Fruit fly (Drosophila melanogaster) whole organism, embryonic: Measurements from ENCODE around the gene CG18281.

ENCODE experiments used
- Ada2b ChIP-seq: fragments of 200-800 bp; sonication (Bioruptor generic); IDR thresholded peaks from 2 replicates; pipeline ENCODE4 v1.3.6; 2022; ENCODE audit warnings: missing biosample characterization, missing genetic modification characterization
- Aef1 ChIP-seq: fragments of 200-800 bp; sonication (Bioruptor generic); IDR thresholded peaks from 3 replicates; pipeline ENCODE4 v1.3.6; 2022; ENCODE audit warnings: missing biosample characterization, missing genetic modification characterization
- BEAF-32 ChIP-seq: fragments of 200-800 bp; sonication (Bioruptor generic); optimal IDR thresholded peaks from 3 replicates; lab custom pipeline; 2017; ENCODE audit warnings: missing biosample characterization, missing genetic modification characterization, mild to moderate bottlenecking, moderate library complexity, missing genetic modification reagents
- BtbVII ChIP-seq: fragments of 200-800 bp; sonication (Bioruptor generic); optimal IDR thresholded peaks from 3 replicates; lab custom pipeline; 2017; ENCODE audit warnings: missing biosample characterization, mild to moderate bottlenecking, missing genetic modification characterization
- CG12659 ChIP-seq: fragments of 200-800 bp; sonication (Bioruptor generic); optimal IDR thresholded peaks from 3 replicates; lab custom pipeline; 2017; ENCODE audit warnings: mild to moderate bottlenecking, missing biosample characterization, missing genetic modification reagents, missing genetic modification characterization
- CG15479 ChIP-seq: fragments of 200-800 bp; sonication (Bioruptor generic); optimal IDR thresholded peaks from 3 replicates; lab custom pipeline; 2019; ENCODE audit warnings: missing biosample characterization, mild to moderate bottlenecking, missing genetic modification characterization, moderate library complexity
- CG1603 ChIP-seq: fragments of 200-800 bp; sonication (Bioruptor generic); optimal IDR thresholded peaks from 2 replicates; lab custom pipeline; 2019; ENCODE audit warnings: missing biosample characterization, mild to moderate bottlenecking, missing genetic modification characterization, moderate library complexity
- CG16863 ChIP-seq: fragments of 200-800 bp; sonication (Bioruptor generic); optimal IDR thresholded peaks from 3 replicates; lab custom pipeline; 2016; ENCODE audit warnings: missing biosample characterization, missing genetic modification characterization
- CG17829 ChIP-seq: fragments of 200-800 bp; optimal IDR thresholded peaks from 2 replicates; lab custom pipeline; 2019; ENCODE audit warnings: missing biosample characterization, mild to moderate bottlenecking, missing genetic modification characterization, moderate library complexity
- CG1792 ChIP-seq: fragments of 200-800 bp; sonication (Bioruptor generic); optimal IDR thresholded peaks from 2 replicates; lab custom pipeline; 2016; ENCODE audit warnings: missing biosample characterization, missing genetic modification characterization
- CG42726 ChIP-seq: fragments of 200-800 bp; sonication (Bioruptor generic); IDR thresholded peaks from 2 replicates; pipeline ENCODE4 v1.3.6; 2022; ENCODE audit warnings: missing biosample characterization, missing genetic modification characterization; ENCODE audit not compliant: partially characterized antibody
- CG4282 ChIP-seq: fragments of 200-800 bp; sonication (Bioruptor generic); optimal IDR thresholded peaks from 2 replicates; lab custom pipeline; 2016; ENCODE audit warnings: missing biosample characterization, missing genetic modification characterization
- CG4707 ChIP-seq: fragments of 200-800 bp; sonication (Bioruptor generic); optimal IDR thresholded peaks from 2 replicates; lab custom pipeline; 2018; ENCODE audit warnings: missing biosample characterization, mild to moderate bottlenecking, missing genetic modification characterization, moderate library complexity
- CG5953 ChIP-seq: fragments of 200-800 bp; sonication (Bioruptor generic); IDR thresholded peaks from 2 replicates; pipeline ENCODE4 v1.3.6; 2022; ENCODE audit warnings: missing biosample characterization, missing genetic modification characterization
- CG8290 ChIP-seq, 3 experiments: fragments of 200-800 bp; sonication (Bioruptor generic); optimal IDR thresholded peaks; 2 replicates each; lab custom pipeline; 2016 to 2019; ENCODE audit warnings: missing biosample characterization in 3 of 3, missing genetic modification characterization in 3 of 3, mild to moderate bottlenecking in 2 of 3, moderate library complexity in 1 of 3
- CG8359 ChIP-seq: fragments of 200-800 bp; sonication (Bioruptor generic); optimal IDR thresholded peaks from 2 replicates; lab custom pipeline; 2017; ENCODE audit warnings: missing biosample characterization, mild to moderate bottlenecking, missing genetic modification characterization, borderline replicate concordance
- CG8924 ChIP-seq: fragments of 200-800 bp; optimal IDR thresholded peaks from 3 replicates; lab custom pipeline; 2019; ENCODE audit warnings: missing biosample characterization, mild to moderate bottlenecking, missing genetic modification characterization, moderate library complexity
- D ChIP-seq, 2 experiments: fragments of 200-800 bp in 1 of 2; fragments of >200 bp in 1 of 2; sonication (Bioruptor generic) in 1 of 2; optimal IDR thresholded peaks; 2 replicates in 1 of 2; 3 replicates in 1 of 2; lab custom pipeline; 2017; ENCODE audit warnings: mild to moderate bottlenecking in 1 of 2, missing biosample characterization in 1 of 2, missing genetic modification characterization in 1 of 2, missing genetic modification reagents in 1 of 2
- Fer1 ChIP-seq: fragments of 200-800 bp; sonication (Bioruptor generic); optimal IDR thresholded peaks from 2 replicates; lab custom pipeline; 2017; ENCODE audit warnings: missing biosample characterization, mild to moderate bottlenecking, missing genetic modification characterization
- Gsc ChIP-seq: fragments of 200-800 bp; sonication (Bioruptor generic); IDR thresholded peaks from 2 replicates; pipeline ENCODE4 v1.3.6; 2022; ENCODE audit warnings: missing biosample characterization, missing genetic modification characterization
- H2.0 ChIP-seq: fragments of 200-800 bp; sonication (Bioruptor generic); IDR thresholded peaks from 2 replicates; pipeline ENCODE4 v1.3.6; 2022; ENCODE audit warnings: missing biosample characterization, missing genetic modification characterization
- HLH3B ChIP-seq: fragments of 200-800 bp; sonication (Bioruptor generic); IDR thresholded peaks from 2 replicates; pipeline ENCODE4 v1.3.6; 2022; ENCODE audit warnings: missing biosample characterization, missing genetic modification characterization
- HLHmδ ChIP-seq: fragments of 200-800 bp; sonication (Bioruptor generic); optimal IDR thresholded peaks from 2 replicates; lab custom pipeline; 2018; ENCODE audit warnings: missing biosample characterization, mild to moderate bottlenecking, missing genetic modification characterization, moderate library complexity
- Hmr ChIP-seq: fragments of 200-800 bp; sonication (Bioruptor generic); optimal IDR thresholded peaks from 3 replicates; lab custom pipeline; 2017; ENCODE audit warnings: mild to moderate bottlenecking, missing biosample characterization, missing genetic modification reagents, missing genetic modification characterization
- Neu2 ChIP-seq: fragments of 200-800 bp; sonication (Bioruptor generic); optimal IDR thresholded peaks from 3 replicates; lab custom pipeline; 2016; ENCODE audit warnings: missing biosample characterization, missing genetic modification characterization, borderline replicate concordance
- Side ChIP-seq: fragments of 200-800 bp; sonication (Bioruptor generic); optimal IDR thresholded peaks from 2 replicates; lab custom pipeline; 2016; ENCODE audit warnings: missing biosample characterization, missing genetic modification characterization
- crc ChIP-seq: fragments of 200-800 bp; sonication (Bioruptor generic); optimal IDR thresholded peaks from 2 replicates; lab custom pipeline; 2016; ENCODE audit warnings: missing biosample characterization, missing genetic modification characterization
- crp ChIP-seq, 2 experiments: fragments of 200-800 bp; sonication (Bioruptor generic); optimal IDR thresholded peaks; 2 replicates in 1 of 2; 3 replicates in 1 of 2; lab custom pipeline; 2017; ENCODE audit warnings: missing biosample characterization in 2 of 2, missing genetic modification characterization in 2 of 2, mild to moderate bottlenecking in 1 of 2, moderate library complexity in 1 of 2
- dan ChIP-seq: fragments of 200-800 bp; sonication (Bioruptor generic); IDR thresholded peaks from 2 replicates; pipeline ENCODE4 v1.3.6; 2022; ENCODE audit warnings: missing biosample characterization, missing genetic modification characterization
- danr ChIP-seq: fragments of 200-800 bp; sonication (Bioruptor generic); IDR thresholded peaks from 2 replicates; pipeline ENCODE4 v1.3.6; 2022; ENCODE audit warnings: missing biosample characterization, missing genetic modification characterization
- dmrt99B ChIP-seq: fragments of 200-800 bp; sonication (Bioruptor generic); optimal IDR thresholded peaks from 2 replicates; lab custom pipeline; 2018; ENCODE audit warnings: missing biosample characterization, mild to moderate bottlenecking, missing genetic modification characterization, moderate library complexity
- dysf ChIP-seq: fragments of 200-800 bp; sonication (Bioruptor generic); IDR thresholded peaks from 3 replicates; pipeline ENCODE4 v1.3.6; 2022; ENCODE audit warnings: missing biosample characterization, missing genetic modification characterization
- ems ChIP-seq: fragments of 200-800 bp; sonication (Bioruptor generic); optimal IDR thresholded peaks from 3 replicates; lab custom pipeline; 2016; ENCODE audit warnings: missing biosample characterization, missing genetic modification characterization
- gcm ChIP-seq: fragments of 200-800 bp; sonication (Bioruptor generic); optimal IDR thresholded peaks from 2 replicates; lab custom pipeline; 2019; ENCODE audit warnings: missing biosample characterization, mild to moderate bottlenecking, missing genetic modification characterization, moderate library complexity
- hkb ChIP-seq, 2 experiments: fragments of 200-800 bp in 1 of 2; fragments of >200 bp in 1 of 2; sonication (Bioruptor generic) in 1 of 2; IDR thresholded peaks in 1 of 2; optimal IDR thresholded peaks in 1 of 2; 2 replicates each; pipeline versions ENCODE4 v1.3.6 to Lab custom; 2017 to 2022; ENCODE audit warnings: missing biosample characterization in 1 of 2, missing genetic modification characterization in 1 of 2
- mam ChIP-seq: fragments of 200-800 bp; sonication (Bioruptor generic); optimal IDR thresholded peaks from 3 replicates; lab custom pipeline; 2016; ENCODE audit warnings: missing biosample characterization, missing genetic modification characterization
- odd ChIP-seq: fragments of 200-800 bp; sonication (Bioruptor generic); optimal IDR thresholded peaks from 2 replicates; lab custom pipeline; 2017; ENCODE audit warnings: missing biosample characterization, mild to moderate bottlenecking, missing genetic modification characterization
- org-1 ChIP-seq: fragments of 200-800 bp; sonication (Bioruptor generic); optimal IDR thresholded peaks from 2 replicates; lab custom pipeline; 2017; ENCODE audit warnings: missing biosample characterization, missing genetic modification characterization
- pita ChIP-seq: fragments of 200-800 bp; sonication (Bioruptor generic); optimal IDR thresholded peaks from 2 replicates; lab custom pipeline; 2017; ENCODE audit warnings: missing biosample characterization, mild to moderate bottlenecking, missing genetic modification characterization
- prd ChIP-seq, 3 experiments: fragments of >200 bp in 2 of 3; fragments of 200-800 bp in 1 of 3; sonication (Bioruptor generic) in 1 of 3; optimal IDR thresholded peaks in 2 of 3; IDR thresholded peaks in 1 of 3; 2 replicates in 2 of 3; 3 replicates in 1 of 3; pipeline versions ENCODE4 v1.3.6 to Lab custom; 2017 to 2022; ENCODE audit warnings: missing biosample characterization in 1 of 3, missing genetic modification characterization in 1 of 3
- scrt ChIP-seq: fragments of 200-800 bp; sonication (Bioruptor generic); optimal IDR thresholded peaks from 2 replicates; lab custom pipeline; 2018; ENCODE audit warnings: missing biosample characterization, mild to moderate bottlenecking, missing genetic modification characterization, moderate library complexity
- sens-2 ChIP-seq: fragments of 200-800 bp; sonication (Bioruptor generic); IDR thresholded peaks from 2 replicates; pipeline ENCODE4 v1.3.6; 2022; ENCODE audit warnings: missing biosample characterization, missing genetic modification characterization
- seq ChIP-seq: fragments of 200-800 bp; sonication (Bioruptor generic); IDR thresholded peaks from 2 replicates; pipeline ENCODE4 v1.3.6; 2022; ENCODE audit warnings: missing biosample characterization, missing genetic modification characterization
- slbo ChIP-seq: fragments of 200-800 bp; sonication (Bioruptor generic); IDR thresholded peaks from 2 replicates; pipeline ENCODE4 v1.3.6; 2022; ENCODE audit warnings: missing biosample characterization, missing genetic modification characterization
- stc ChIP-seq: fragments of 200-800 bp; sonication (Bioruptor generic); IDR thresholded peaks from 2 replicates; pipeline ENCODE4 v1.3.6; 2022; ENCODE audit warnings: missing biosample characterization, missing genetic modification characterization
- wdn ChIP-seq: fragments of 200-800 bp; sonication (Bioruptor generic); IDR thresholded peaks from 2 replicates; pipeline ENCODE4 v1.3.6; 2022; ENCODE audit warnings: missing biosample characterization, missing genetic modification characterization

Gene CG18281

DNA sequence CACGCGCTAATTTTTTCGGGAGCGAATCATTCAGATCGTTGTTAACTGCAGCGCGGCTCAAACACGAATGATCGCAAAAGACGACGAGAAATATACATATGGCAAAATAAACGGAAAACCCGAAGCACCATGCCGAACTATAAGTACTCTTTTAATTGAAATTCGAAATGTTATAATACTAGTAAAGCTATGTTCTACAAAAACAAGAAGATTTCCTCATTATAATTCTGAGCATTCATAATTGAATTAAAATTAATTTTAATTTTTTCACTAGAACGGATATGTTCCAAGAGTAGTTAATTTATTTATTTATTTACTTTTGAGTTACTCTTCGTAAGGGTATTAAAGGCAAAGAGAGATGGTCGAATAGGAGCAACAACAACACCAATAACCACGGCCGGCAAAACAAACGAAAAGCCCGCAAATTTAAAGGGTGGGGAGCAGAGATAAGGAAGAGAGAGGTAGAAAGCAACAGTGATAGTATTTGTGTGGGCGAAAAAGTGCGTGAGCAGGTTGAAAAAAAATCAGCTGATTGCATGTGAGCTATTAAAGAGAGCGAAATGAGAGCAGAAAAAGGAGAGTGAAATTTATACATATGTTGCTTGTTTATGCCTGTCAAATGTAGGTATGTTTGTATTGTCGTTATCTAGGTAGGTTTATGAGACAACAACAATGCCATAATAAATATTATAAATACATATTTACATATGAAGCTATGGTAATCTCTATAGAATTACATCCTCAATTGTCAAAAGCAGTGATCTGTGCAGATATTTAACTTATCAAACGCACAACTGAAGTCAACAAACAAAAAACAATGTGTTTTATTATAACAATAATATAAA, 6.0 kb upstream of the CG18281 start (continued):
- TF ChIP-seq CG1603 (tag; lab: Kevin White, UChicago) (peak; percentile 11), mam (GFP tag; lab: Kevin White, UChicago) (peak; percentile 55), CG8924 (tag; lab: Kevin White, UChicago) (peak; percentile 84), pita (GFP tag; lab: Kevin White, UChicago) (no peak), CG12659 (GFP tag; lab: Kevin White, UChicago) (peak; percentile 69), Aef1 (GFP tag; lab: Robert Waterston, UW) (peak; percentile 72), HLH3B (GFP tag; lab: Robert Waterston, UW) (peak; percentile 81), CG1792 (GFP tag; lab: Kevin White, UChicago) (peak; percentile 13), BtbVII (GFP tag; lab: Kevin White, UChicago) (peak; percentile 48), stc (GFP tag; lab: Robert Waterston, UW) (peak; percentile 84), Fer1 (GFP tag; lab: Kevin White, UChicago) (peak; percentile 80), CG16863 (GFP tag; lab: Kevin White, UChicago) (no peak), gcm (peak; percentile 52), ems (GFP tag; lab: Kevin White, UChicago) (peak; percentile 20), CG42726 (GFP tag; lab: Robert Waterston, UW) (no peak), H2.0 (GFP tag; lab: Robert Waterston, UW) (peak; percentile 71), BEAF-32 (GFP tag; lab: Kevin White, UChicago) (no peak), Side (GFP tag; lab: Kevin White, UChicago) (peak; percentile 8), Hmr (peak; percentile 85), CG17829 (tag; lab: Kevin White, UChicago) (peak; percentile 70), crc (GFP tag; lab: Kevin White, UChicago) (no peak), slbo (peak; percentile 83), org-1 (GFP tag; lab: Kevin White, UChicago) (peak; percentile 58), CG15479 (GFP tag; lab: Kevin White, UChicago) (peak; percentile 69), sens-2 (GFP tag; lab: Robert Waterston, UW) (0 out of 2 replicates have a peak, but pooled peaks have one; percentile 20), dysf (GFP tag; lab: Robert Waterston, UW) (peak; percentile 87), prd (optimal IDR thresholded peaks at IDR 0.05; lab: Kevin White, UChicago) (no peak), prd (GFP tag; IDR thresholded peaks at IDR 0.05; lab: Robert Waterston, UW) (peak; percentile 82), hkb (optimal IDR thresholded peaks at IDR 0.05; lab: Kevin White, UChicago) (no peak), hkb (GFP tag; IDR thresholded peaks at IDR 0.05; lab: Robert Waterston, UW) (peak; percentile 76), dan (GFP tag; lab: Robert Waterston, UW) (no peak), Gsc (GFP tag; lab: Robert Waterston, UW) (no peak), CG4707 (no peak), crp (GFP tag; optimal IDR thresholded peaks at IDR 0.05; lab: Kevin White, UChicago) (peak in 1 of 2 experiments; percentile 61), CG8290 (GFP tag; optimal IDR thresholded peaks at IDR 0.05; lab: Kevin White, UChicago) (no peak), CG8290 (tag; optimal IDR thresholded peaks at IDR 0.05; lab: Kevin White, UChicago) (peak in 1 of 2 experiments; percentile 48), CG5953 (peak; percentile 36; the same call in 1 of the 2 replicates), Neu2 (GFP tag; lab: Kevin White, UChicago) (no peak), Ada2b (GFP tag; lab: Robert Waterston, UW) (peak; percentile 80), wdn (GFP tag; lab: Robert Waterston, UW) (peak; percentile 66), danr (peak; percentile 68; the same call in 1 of the 2 replicates), seq (GFP tag; lab: Robert Waterston, UW) (peak; percentile 66), HLHmδ (GFP tag; lab: Kevin White, UChicago) (no peak), CG4282 (no peak), CG8359 (GFP tag; lab: Kevin White, UChicago) (no peak), scrt (GFP tag; lab: Kevin White, UChicago) (peak; percentile 64), D (optimal IDR thresholded peaks at IDR 0.05; lab: Kevin White, UChicago) (no peak), D (GFP tag; optimal IDR thresholded peaks at IDR 0.05; lab: Kevin White, UChicago) (no peak), odd (GFP tag; lab: Kevin White, UChicago) (peak; percentile 27), dmrt99B (tag; lab: Kevin White, UChicago) (peak; percentile 85)
